Worm (Caenorhabditis elegans): ENCODE data around the gene F07C3.16.

Gene F07C3.16

DNA sequence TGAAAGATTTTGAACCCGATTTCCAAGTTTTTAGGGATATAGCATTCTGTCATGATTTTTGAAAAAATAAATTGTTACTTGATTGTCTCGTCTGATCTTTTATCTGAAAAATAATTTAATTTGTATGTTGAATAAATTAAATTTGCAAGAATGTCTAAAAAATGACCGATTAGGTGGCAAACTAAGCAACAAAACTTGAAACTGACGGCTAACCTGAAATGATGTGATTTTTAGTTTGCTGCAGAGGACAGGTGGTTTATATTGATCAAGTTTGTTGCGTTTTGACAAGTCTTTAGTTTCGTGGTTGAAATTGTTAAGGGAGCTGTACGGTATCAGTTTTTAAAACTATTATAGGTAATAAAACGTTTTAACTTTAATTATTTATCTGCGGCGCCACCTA lies at the start of gene F07C3.16:
F07C3.16 (minus strand) TSS at position 101 of the 400 bp plus-strand sequence.
- no peak for TF ChIP-seq unc-62 (GFP tag; optimal IDR thresholded peaks at IDR 0.05)

DNA sequence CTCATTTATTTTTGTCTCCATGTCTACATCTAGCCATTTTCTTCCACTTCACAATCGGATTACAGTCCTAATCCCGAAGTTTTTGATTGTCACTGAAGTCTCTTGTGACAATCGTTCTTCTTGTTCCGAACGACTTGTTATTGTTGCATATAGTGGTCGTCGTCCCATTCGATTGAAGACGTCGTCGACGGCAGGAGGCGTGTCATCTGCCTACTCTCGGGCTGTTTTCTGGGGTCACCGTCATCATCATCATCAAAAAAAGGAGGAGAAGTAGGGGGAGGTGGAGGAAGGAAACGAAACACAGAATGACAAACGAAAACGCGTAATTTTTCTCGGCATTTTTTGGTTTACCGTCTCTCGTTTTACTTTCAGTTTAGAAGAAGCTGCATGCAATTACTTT lies 47.7 kb upstream of the F07C3.16 start, which contains the start of gene F44A2.3:
F44A2.3 (plus strand) TSS at position 301 of the 400 bp plus-strand sequence.
- no peak for TF ChIP-seq unc-62 (GFP tag; optimal IDR thresholded peaks at IDR 0.05)

DNA sequence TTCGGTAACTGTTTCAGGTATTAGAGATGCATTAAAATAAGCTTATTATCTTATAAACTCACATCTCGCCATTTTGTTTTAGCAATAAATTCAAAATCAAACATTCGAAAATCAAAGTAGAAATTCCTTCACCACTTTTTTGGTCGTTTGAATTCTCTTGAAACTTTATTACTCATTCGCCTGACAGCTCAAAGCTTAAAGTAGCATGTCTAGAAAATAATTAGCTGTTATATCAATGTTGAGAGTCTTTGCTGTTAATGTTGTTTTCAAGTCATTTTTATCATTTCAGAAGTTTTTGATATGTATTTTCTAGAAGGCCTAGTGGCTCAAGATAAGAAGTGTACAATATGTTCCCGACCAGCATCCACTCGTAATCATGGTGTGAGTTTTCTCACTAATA lies 45.7 kb upstream of the F07C3.16 start, which contains the start of gene nhr-39:
nhr-39 (plus strand) TSS at position 301 of the 400 bp plus-strand sequence.
- no peak for TF ChIP-seq unc-62 (GFP tag; optimal IDR thresholded peaks at IDR 0.05)

DNA sequence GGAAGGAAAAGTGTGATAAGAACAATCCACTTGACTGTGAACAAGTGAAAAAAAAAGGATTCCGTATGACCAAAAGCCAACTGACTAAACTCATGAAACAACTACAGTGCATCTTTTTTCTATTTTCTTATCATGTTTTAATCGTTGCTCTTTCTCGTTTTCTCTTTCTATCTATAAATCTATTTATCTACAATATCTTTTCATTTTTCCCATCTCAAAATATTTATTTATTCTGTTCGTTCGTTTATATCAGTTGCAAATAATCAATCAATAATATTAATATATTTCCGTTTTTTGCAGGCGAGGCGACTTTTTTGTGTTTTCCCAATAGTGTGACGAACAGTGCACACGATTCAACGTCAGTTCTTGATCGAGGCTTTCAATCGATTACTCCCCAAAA lies 40.0 kb upstream of the F07C3.16 start, which contains the start of gene F44A2.5:
F44A2.5 (plus strand) TSS at position 301 of the 400 bp plus-strand sequence.
- TF ChIP-seq unc-62 (GFP tag; optimal IDR thresholded peaks at IDR 0.05): no peak

DNA sequence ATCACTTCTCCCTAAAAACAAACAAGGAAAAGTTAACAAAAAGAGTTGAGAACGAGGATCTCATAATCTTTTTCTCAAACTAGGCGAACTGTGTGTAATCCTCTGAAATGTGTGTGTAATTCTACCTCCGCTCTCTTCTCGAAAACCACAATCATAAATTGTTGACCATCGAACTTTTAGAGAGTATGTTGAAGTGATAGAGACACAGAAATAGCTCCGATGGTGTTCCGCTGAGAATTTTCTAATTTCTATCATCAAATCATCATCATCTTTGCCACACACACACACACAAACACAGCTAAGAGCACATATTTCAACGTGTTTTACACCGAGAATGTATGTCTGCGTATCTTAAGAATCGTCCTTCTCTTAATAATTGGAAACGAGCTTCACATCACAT lies 38.2 kb upstream of the F07C3.16 start:
- TF ChIP-seq unc-62 (GFP tag; optimal IDR thresholded peaks at IDR 0.05): no peak

DNA sequence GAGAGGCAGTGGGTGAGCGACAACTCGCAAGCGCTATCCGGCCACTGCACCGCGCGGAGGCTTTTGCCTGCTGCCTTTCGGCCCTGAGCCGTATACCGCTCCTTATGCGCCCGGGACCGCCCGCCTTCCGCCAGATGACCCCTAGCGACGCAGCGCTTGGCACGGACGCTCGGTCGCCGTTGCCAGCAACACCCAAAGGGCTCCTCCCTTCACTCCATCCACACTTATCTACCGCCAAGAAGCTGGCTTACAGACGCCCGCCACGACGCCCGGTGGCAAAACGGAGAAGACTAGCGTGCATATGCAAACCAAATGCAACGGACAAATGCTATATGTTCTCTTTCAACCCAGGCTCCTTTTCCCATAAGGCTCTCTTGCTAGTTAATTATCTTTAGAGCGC lies 36.0 kb upstream of the F07C3.16 start:
- TF ChIP-seq unc-62 (GFP tag; optimal IDR thresholded peaks at IDR 0.05): no peak

DNA sequence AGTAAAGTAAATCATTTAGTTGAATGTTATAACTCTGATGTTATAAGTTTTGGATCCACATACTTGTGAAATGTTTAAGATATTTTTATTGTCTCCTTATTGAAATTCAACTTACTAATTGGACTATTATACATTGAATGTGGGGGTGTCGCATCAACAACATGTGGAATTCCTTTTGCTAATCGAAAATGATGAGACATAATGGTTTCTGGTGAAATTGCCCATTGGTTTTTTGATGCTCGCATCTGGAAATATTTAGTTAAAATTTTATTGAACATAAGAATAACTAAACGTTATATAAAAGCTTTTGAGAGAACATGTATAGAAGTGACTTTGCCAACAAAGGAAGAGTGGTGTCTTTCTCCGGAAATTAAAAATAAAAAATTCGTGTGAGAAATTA lies 34.6 kb upstream of the F07C3.16 start, which contains the start of gene ZK682.7:
ZK682.7 (minus strand) TSS at position 247 of the 400 bp plus-strand sequence.
- no peak for TF ChIP-seq unc-62 (GFP tag; optimal IDR thresholded peaks at IDR 0.05)

DNA sequence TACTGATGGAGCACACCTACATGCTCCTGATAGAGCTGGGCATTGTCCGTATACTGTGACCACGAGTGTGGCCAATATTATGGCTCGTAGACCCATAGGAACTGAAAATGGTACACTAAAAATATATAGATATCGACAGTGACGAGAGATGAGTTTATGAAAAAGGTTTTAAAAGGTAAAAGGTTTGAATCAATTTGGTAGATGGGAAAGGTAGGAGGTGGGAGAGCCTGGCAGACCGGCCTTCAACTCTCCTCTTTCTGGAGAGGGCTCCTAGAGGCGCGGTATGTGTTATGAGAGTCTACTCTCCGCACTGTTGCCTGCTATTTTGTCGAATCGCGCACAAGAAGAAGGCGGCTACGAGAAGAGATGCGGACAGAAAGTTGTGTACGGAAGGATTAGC lies 30.1 kb upstream of the F07C3.16 start, which contains the start of gene lron-2:
lron-2 (minus strand) TSS at position 101 of the 400 bp plus-strand sequence.
- no peak for TF ChIP-seq unc-62 (GFP tag; optimal IDR thresholded peaks at IDR 0.05)

DNA sequence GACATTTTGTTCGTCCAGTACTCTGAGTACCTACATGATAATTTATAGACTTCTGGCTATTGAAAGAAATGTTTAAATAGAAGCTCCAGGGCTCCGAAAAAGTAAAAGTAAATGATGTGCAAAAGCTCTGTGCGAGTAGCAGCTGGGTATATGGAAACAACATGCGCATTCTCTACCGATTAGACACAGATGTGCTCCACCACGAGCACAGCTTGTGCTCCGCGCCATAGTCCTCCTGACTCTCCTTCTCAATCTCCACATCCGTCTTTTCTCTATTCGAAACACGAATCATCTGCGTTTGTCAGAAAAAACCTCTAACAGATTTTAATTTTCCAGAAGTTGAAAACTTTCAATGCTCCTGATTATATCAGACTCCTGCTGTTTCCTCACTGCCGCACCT lies 26.1 kb upstream of the F07C3.16 start:
- TF ChIP-seq unc-62 (GFP tag; optimal IDR thresholded peaks at IDR 0.05): no peak

DNA sequence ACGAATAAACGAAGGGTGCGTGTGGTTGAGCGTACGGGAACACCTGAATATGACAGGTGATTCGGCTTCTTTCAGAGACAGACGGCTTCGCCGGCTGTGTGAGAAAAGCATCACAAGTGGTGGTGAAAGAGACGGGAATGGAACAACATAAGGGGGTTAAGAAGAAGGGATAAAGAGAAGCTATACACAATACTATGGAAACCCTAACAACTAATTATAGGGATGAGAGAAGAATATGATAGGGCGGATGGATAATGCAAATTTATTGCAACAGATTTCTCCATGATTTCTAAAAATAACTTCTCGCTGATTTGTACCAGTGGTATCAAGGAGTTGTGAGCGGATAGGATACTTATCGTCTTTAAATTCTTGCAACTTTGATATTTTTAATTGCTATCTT lies 24.7 kb upstream of the F07C3.16 start, which contains the start of gene hlh-10:
hlh-10 (minus strand) TSS at position 101 of the 400 bp plus-strand sequence.
- TF ChIP-seq unc-62 (GFP tag; optimal IDR thresholded peaks at IDR 0.05): no peak

DNA sequence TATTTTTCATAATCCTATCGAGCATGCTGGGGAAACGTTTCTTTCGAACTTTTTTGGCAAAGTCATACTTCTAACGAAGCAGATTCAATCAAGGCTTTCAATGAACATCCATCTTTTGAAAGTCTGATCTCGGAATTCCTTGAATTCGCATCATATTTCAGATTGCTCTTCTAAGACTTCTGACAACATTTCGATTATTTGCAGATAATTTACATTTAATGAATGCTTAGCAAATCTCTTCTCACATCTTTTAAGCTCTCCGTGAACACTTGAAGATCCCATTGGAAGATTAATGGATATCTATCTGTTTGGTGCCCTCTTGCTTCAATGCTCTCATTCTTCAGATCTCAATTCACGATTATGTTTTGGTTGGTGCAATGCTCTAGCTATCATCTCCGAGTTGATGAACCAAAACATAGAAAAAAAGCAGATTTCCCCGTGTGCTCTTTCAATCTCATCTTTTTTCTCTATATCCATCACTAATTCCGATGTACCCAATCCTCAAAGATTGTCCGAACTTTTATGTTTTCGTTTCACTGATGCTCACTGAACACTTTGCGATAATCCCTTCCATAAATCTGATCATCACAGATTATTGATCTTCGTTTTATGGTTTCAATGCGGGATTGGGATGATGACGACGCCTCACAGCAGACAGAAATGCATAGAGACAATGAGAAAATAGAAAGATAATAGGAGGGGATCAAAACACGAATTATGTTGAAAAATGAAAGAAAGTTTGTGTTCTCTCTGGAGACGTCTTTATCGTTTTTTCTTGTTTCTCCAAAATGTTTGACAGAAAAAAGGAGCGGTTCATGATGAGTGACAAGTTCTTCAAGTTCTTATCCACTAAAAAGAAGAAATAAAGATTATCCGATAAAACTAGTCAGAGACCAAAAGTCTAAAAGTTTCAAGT lies 17.0 kb upstream of the F07C3.16 start:
- no peak for TF ChIP-seq unc-62 (GFP tag; optimal IDR thresholded peaks at IDR 0.05)

DNA sequence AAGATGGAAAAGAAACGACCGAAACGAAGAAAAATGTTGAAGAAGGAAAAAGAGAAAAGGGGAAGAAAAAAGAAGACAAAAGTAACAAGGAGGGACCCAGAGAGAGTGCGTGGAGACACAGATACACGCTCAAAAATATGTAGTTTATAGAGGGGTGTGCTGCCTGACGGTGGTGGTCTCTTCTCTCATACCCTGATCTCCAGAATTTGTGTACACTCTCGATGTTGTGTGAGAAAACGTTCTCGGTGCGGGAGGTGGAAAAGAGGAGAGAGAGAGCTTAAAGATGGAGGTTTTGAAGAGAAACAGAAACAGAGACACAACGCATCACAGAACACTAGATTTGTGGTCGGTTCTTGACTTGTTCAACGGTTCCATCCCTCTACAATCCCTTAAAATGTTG lies 16.2 kb upstream of the F07C3.16 start:
- TF ChIP-seq unc-62 (GFP tag; optimal IDR thresholded peaks at IDR 0.05): no peak

DNA sequence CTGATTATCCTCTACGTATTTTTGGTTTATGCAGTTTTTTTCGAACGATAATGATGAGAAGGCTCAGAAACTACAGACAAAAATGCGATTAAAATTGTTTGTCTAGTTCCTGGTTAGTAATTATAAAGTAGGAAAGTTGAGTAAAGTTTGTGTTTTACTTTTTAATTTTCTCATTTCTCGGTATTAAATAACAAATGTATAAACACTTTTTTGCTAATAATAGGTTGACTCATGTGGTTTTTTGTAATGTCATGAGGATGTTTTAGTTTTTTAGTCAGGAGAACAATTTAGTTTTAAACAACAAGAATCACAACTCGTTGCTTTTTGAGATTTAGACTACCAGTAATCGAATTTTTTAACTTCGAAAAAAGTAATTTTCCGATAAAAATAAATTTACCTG lies 15.3 kb upstream of the F07C3.16 start:
- no peak for TF ChIP-seq unc-62 (GFP tag; optimal IDR thresholded peaks at IDR 0.05)

DNA sequence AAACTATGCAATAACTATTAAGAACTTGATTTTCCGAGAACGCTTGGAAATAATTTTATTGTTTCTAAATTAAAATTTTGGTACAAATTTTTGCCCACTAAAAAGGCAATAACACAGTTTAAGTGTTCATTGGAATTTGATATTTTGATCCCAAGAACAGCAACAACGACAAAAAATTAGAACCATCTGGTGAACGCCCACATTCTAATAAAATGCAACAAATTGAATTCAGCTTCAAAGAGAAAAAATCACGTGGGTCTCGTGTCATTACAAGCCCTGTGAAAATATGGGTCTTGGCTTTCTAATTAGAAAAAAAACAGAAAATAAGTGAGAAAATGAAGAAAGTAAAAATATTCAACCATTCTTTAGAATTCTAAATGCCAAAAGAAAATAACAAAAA lies 14.5 kb upstream of the F07C3.16 start:
- no peak for TF ChIP-seq unc-62 (GFP tag; optimal IDR thresholded peaks at IDR 0.05)

DNA sequence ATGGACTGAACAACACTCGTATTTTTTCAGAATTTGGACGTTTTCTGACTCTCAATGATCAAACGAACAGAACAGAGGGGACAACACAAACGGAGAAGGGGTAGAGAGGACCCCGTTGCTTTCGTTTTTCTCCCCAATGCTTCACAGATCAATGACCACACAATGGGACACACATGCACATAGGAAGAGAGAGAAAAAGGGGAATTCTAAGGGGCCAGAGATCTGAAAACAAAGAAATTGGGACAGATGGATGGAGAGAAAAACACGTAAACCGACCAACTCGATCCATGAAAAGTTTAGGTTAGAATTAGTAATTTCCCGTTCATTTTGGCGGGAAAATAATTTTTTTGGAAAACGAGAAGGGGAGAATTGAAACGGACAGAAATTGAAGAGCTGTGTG lies 13.1 kb upstream of the F07C3.16 start:
- no peak for TF ChIP-seq unc-62 (GFP tag; optimal IDR thresholded peaks at IDR 0.05)

DNA sequence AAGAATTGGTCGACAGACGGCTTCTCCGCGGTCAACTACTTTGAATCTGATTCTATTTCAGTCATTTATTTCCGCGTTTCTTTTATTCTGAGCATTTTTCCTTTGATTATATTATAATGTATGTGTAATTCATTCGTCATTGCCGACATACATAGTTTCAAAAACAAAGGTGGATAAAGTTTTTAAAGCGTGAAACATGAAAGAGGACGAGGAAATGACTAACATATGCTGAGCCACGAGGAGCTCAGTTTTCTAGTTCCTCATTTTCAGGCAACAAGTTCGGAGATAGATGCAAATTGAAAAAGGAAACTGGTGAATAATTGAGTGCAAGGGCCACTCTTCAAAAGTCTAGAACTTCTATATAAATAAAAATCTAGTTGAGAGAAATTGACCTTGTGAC lies 10.8 kb upstream of the F07C3.16 start:
- no peak for TF ChIP-seq unc-62 (GFP tag; optimal IDR thresholded peaks at IDR 0.05)

DNA sequence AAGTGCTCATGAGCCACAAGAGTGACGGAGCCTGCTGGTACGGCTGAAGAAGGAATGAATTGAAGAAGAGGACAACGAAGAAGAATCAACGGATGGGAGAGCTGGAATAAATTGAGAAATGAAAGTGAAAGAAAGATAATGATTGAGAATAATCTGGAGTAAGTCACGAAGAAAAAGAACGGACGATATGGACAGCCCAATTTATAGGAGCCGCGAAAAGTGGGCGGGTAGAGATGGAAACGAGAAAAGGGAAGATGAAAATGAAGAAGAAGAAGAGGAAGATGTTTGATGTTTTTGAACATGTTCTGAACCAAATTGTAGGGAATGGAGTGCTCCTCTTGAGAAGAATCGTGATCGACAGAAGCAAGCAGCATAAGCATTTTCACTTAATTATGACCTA lies 9.0 kb upstream of the F07C3.16 start, which contains the start of gene slc-17.7:
slc-17.7 (minus strand) TSS at position 101 of the 400 bp plus-strand sequence.
- no peak for TF ChIP-seq unc-62 (GFP tag; optimal IDR thresholded peaks at IDR 0.05)
